Fruit fly (Drosophila melanogaster) whole organism, wandering third instar larva: ENCODE data around the gene Bro.

Experiments
- Abd-B ChIP-seq: fragments of >200 bp; optimal IDR thresholded peaks from 2 replicates; lab custom pipeline; 2017; ENCODE audit warnings: missing biosample characterization, missing genetic modification characterization
- CG32264 ChIP-seq: fragments of 200-800 bp; sonication (Bioruptor generic); optimal IDR thresholded peaks from 2 replicates; lab custom pipeline; 2016; ENCODE audit warnings: missing biosample characterization, missing genetic modification characterization
- CG9705 ChIP-seq: fragments of 200-800 bp; sonication (Bioruptor generic); optimal IDR thresholded peaks from 2 replicates; lab custom pipeline; 2018; ENCODE audit warnings: missing biosample characterization, mild to moderate bottlenecking, missing genetic modification characterization
- CrebA ChIP-seq: fragments of 200-800 bp; sonication (Bioruptor generic); optimal IDR thresholded peaks from 2 replicates; lab custom pipeline; 2016; ENCODE audit warnings: missing biosample characterization, mild to moderate bottlenecking, missing genetic modification characterization, borderline replicate concordance
- Dfd ChIP-seq: fragments of >200 bp; optimal IDR thresholded peaks from 2 replicates; lab custom pipeline; 2017; ENCODE audit warnings: missing biosample characterization, missing genetic modification characterization
- Dif ChIP-seq: fragments of 200-275, 200-300 bp; sonication (Bioruptor generic); optimal IDR thresholded peaks from 2 replicates; lab custom pipeline; 2018; ENCODE audit warnings: missing biosample characterization, missing genetic modification characterization; ENCODE audit not compliant: partially characterized antibody
- GATAd ChIP-seq: sonication (Bioruptor generic); optimal IDR thresholded peaks from 2 replicates; lab custom pipeline; 2016; ENCODE audit warnings: missing biosample characterization, missing genetic modification characterization
- HLH106 ChIP-seq: fragments of 200-800 bp; optimal IDR thresholded peaks from 3 replicates; lab custom pipeline; 2019; ENCODE audit warnings: missing biosample characterization, mild to moderate bottlenecking, missing genetic modification characterization, moderate library complexity
- Hnf4 ChIP-seq: fragments of 200-800 bp; sonication (Bioruptor generic); optimal IDR thresholded peaks from 2 replicates; lab custom pipeline; 2016; ENCODE audit warnings: missing biosample characterization, mild to moderate bottlenecking, missing genetic modification characterization
- Hr78 ChIP-seq: fragments of >200 bp; optimal IDR thresholded peaks from 2 replicates; lab custom pipeline; 2017; ENCODE audit warnings: missing biosample characterization, missing genetic modification characterization
- Hr83 ChIP-seq: fragments of 200-300 bp; sonication (Bioruptor generic); optimal IDR thresholded peaks from 2 replicates; lab custom pipeline; 2016; ENCODE audit warnings: missing biosample characterization, mild to moderate bottlenecking, missing genetic modification characterization, moderate library complexity; ENCODE audit not compliant: poor library complexity, severe bottlenecking
- Jra ChIP-seq: sonication (Bioruptor generic); optimal IDR thresholded peaks from 2 replicates; lab custom pipeline; 2016; ENCODE audit warnings: missing biosample characterization, missing genetic modification characterization
- Mio ChIP-seq: sonication (Bioruptor generic); optimal IDR thresholded peaks from 2 replicates; lab custom pipeline; 2016; ENCODE audit warnings: missing biosample characterization, missing genetic modification characterization
- Myc ChIP-seq: fragments of >200 bp; optimal IDR thresholded peaks from 2 replicates; lab custom pipeline; 2017
- N ChIP-seq: fragments of >200 bp; optimal IDR thresholded peaks from 2 replicates; lab custom pipeline; 2018; ENCODE audit warnings: missing biosample characterization, missing external identifiers, missing genetic modification characterization
- OdsH ChIP-seq: fragments of 200-800 bp; sonication (Bioruptor generic); optimal IDR thresholded peaks from 2 replicates; lab custom pipeline; 2016; ENCODE audit warnings: missing biosample characterization, mild to moderate bottlenecking, missing genetic modification characterization
- Rel ChIP-seq, 2 experiments: fragments of 200-800 bp; sonication (Bioruptor generic) in 1 of 2; optimal IDR thresholded peaks; 2 replicates in 1 of 2; 3 replicates in 1 of 2; lab custom pipeline; 2016 to 2019; ENCODE audit warnings: mild to moderate bottlenecking in 2 of 2, missing biosample characterization in 2 of 2, missing genetic modification characterization in 2 of 2, moderate library complexity in 1 of 2
- Sp1 ChIP-seq: fragments of 200-800 bp; sonication (Bioruptor generic); optimal IDR thresholded peaks from 3 replicates; lab custom pipeline; 2019; ENCODE audit warnings: missing biosample characterization, mild to moderate bottlenecking, missing genetic modification characterization, moderate library complexity
- Vsx2 ChIP-seq: fragments of 200-300, 225-300 bp; sonication (Bioruptor generic); optimal IDR thresholded peaks from 2 replicates; lab custom pipeline; 2018; ENCODE audit warnings: missing biosample characterization, missing genetic modification characterization; ENCODE audit not compliant: partially characterized antibody
- brk ChIP-seq: fragments of 200-800 bp; sonication (Bioruptor generic); optimal IDR thresholded peaks from 2 replicates; lab custom pipeline; 2016; ENCODE audit warnings: missing biosample characterization, mild to moderate bottlenecking, missing genetic modification characterization
- dl ChIP-seq, 2 experiments: fragments of 175-275, 200-275 bp in 1 of 2; fragments of 200-275 bp in 1 of 2; sonication (Bioruptor generic); optimal IDR thresholded peaks; lab custom pipeline; 2018; ENCODE audit warnings: mild to moderate bottlenecking in 2 of 2, missing biosample characterization in 2 of 2, missing genetic modification characterization in 2 of 2, moderate library complexity in 2 of 2; ENCODE audit not compliant: partially characterized antibody in 2 of 2, insufficient read depth in 1 of 2
- dmrt93B ChIP-seq: fragments of 200-800 bp; sonication (Bioruptor generic); optimal IDR thresholded peaks from 2 replicates; lab custom pipeline; 2018; ENCODE audit warnings: missing biosample characterization, mild to moderate bottlenecking, missing genetic modification characterization
- dsf ChIP-seq: sonication (Bioruptor generic); optimal IDR thresholded peaks from 2 replicates; lab custom pipeline; 2016; ENCODE audit warnings: missing biosample characterization, missing genetic modification characterization, borderline replicate concordance
- ey ChIP-seq: fragments of 200-800 bp; sonication (Bioruptor generic); optimal IDR thresholded peaks from 2 replicates; lab custom pipeline; 2016; ENCODE audit warnings: missing biosample characterization, missing genetic modification characterization
- foxo ChIP-seq, 2 experiments: fragments of 200-800 bp; sonication (Bioruptor generic); optimal IDR thresholded peaks; 2 replicates in 1 of 2; 3 replicates in 1 of 2; lab custom pipeline; 2016 to 2017; ENCODE audit warnings: missing biosample characterization in 2 of 2, missing genetic modification characterization in 2 of 2
- fru ChIP-seq: fragments of 200-800 bp; sonication (Bioruptor generic); optimal IDR thresholded peaks from 3 replicates; lab custom pipeline; 2016; ENCODE audit warnings: missing biosample characterization, mild to moderate bottlenecking, missing genetic modification characterization
- h ChIP-seq: fragments of 200-800 bp; sonication (Bioruptor generic); optimal IDR thresholded peaks from 3 replicates; lab custom pipeline; 2016; ENCODE audit warnings: missing biosample characterization, mild to moderate bottlenecking, missing genetic modification characterization
- jim ChIP-seq: fragments of 175-275, 200-325 bp; sonication (Bioruptor generic); optimal IDR thresholded peaks from 2 replicates; lab custom pipeline; 2016; ENCODE audit warnings: missing biosample characterization, mild to moderate bottlenecking, missing genetic modification characterization
- lola ChIP-seq: fragments of >200 bp; optimal IDR thresholded peaks from 2 replicates; lab custom pipeline; 2017; ENCODE audit warnings: missing biosample characterization, missing genetic modification characterization
- pan ChIP-seq: fragments of >200 bp; optimal IDR thresholded peaks from 2 replicates; lab custom pipeline; 2017
- psq ChIP-seq: fragments of 200-800 bp; sonication (Bioruptor generic); optimal IDR thresholded peaks from 3 replicates; lab custom pipeline; 2017; ENCODE audit warnings: missing biosample characterization, mild to moderate bottlenecking, missing genetic modification characterization, moderate library complexity
- rgr ChIP-seq: fragments of 200-800 bp; sonication (Bioruptor generic); optimal IDR thresholded peaks from 3 replicates; lab custom pipeline; 2016; ENCODE audit warnings: missing biosample characterization, mild to moderate bottlenecking, missing genetic modification characterization
- sage ChIP-seq: fragments of 200-800 bp; sonication (Bioruptor generic); optimal IDR thresholded peaks from 2 replicates; lab custom pipeline; 2016; ENCODE audit warnings: missing biosample characterization, mild to moderate bottlenecking, missing genetic modification characterization
- sv ChIP-seq: fragments of 200-800 bp; sonication (Bioruptor generic); optimal IDR thresholded peaks from 3 replicates; lab custom pipeline; 2016; ENCODE audit warnings: missing biosample characterization, missing genetic modification characterization
- tai ChIP-seq: sonication (Bioruptor generic); optimal IDR thresholded peaks from 2 replicates; lab custom pipeline; 2016; ENCODE audit warnings: missing biosample characterization, missing genetic modification characterization
- usp ChIP-seq: fragments of >200 bp; optimal IDR thresholded peaks from 2 replicates; lab custom pipeline; 2017; ENCODE audit warnings: missing biosample characterization, missing genetic modification characterization
- woc ChIP-seq: sonication (Bioruptor generic); optimal IDR thresholded peaks from 2 replicates; lab custom pipeline; 2016; ENCODE audit warnings: missing biosample characterization, mild to moderate bottlenecking, missing genetic modification characterization

Gene Bro

dm6 chr3L:1609611-1610010 is 38.1 kb upstream of the Bro start:
- TF ChIP-seq pan (lab: Kevin White, UChicago) (no peak), Dif (GFP tag; lab: Kevin White, UChicago) (no peak), brk (GFP tag; lab: Kevin White, UChicago) (no peak), Rel (GFP tag; optimal IDR thresholded peaks at IDR 0.05; lab: Kevin White, UChicago) (no peak), Rel (tag; optimal IDR thresholded peaks at IDR 0.05; lab: Kevin White, UChicago) (no peak), Myc (no peak), dsf (GFP tag; lab: Kevin White, UChicago) (no peak), sv (GFP tag; lab: Kevin White, UChicago) (no peak), N (GFP tag; lab: Kevin White, UChicago) (no peak), tai (no peak), Dfd (no peak)

dm6 chr3L:1614465-1615084 is 33.1 kb upstream of the Bro start:
- TF ChIP-seq Mio (GFP tag; lab: Kevin White, UChicago): no peak
- no peak for TF ChIP-seq OdsH (GFP tag; lab: Kevin White, UChicago)
- no peak for TF ChIP-seq jim (GFP tag; lab: Kevin White, UChicago)
- no peak for TF ChIP-seq CG32264 (GFP tag; lab: Kevin White, UChicago)
- TF ChIP-seq rgr (GFP tag; lab: Kevin White, UChicago): no peak
- TF ChIP-seq Vsx2 (GFP tag; lab: Kevin White, UChicago): no peak
- TF ChIP-seq Sp1 (GFP tag; lab: Kevin White, UChicago): no peak
- TF ChIP-seq woc (GFP tag; lab: Kevin White, UChicago): no peak
- TF ChIP-seq h: no peak
- no peak for TF ChIP-seq sv (GFP tag; lab: Kevin White, UChicago)

dm6 chr3L:1615701-1616100 is 32.0 kb upstream of the Bro start, which contains the start of gene CG12105:
Gene CG12105, minus strand, starts transcription at chr3L:1615801.
- no peak for TF ChIP-seq Dfd
- no peak for TF ChIP-seq psq (GFP tag; lab: Kevin White, UChicago)
- TF ChIP-seq brk (GFP tag; lab: Kevin White, UChicago): no peak
- TF ChIP-seq Rel (GFP tag; optimal IDR thresholded peaks at IDR 0.05; lab: Kevin White, UChicago): no peak
- TF ChIP-seq Rel (tag; optimal IDR thresholded peaks at IDR 0.05; lab: Kevin White, UChicago): no peak
- no peak for TF ChIP-seq rgr (GFP tag; lab: Kevin White, UChicago)
- TF ChIP-seq CrebA: no peak
- TF ChIP-seq Abd-B: no peak
- no peak for TF ChIP-seq tai
- no peak for TF ChIP-seq lola
- no peak for TF ChIP-seq dl (GFP tag; optimal IDR thresholded peaks at IDR 0.05; lab: Kevin White, UChicago; ENCODE audit: insufficient read depth in 1 of 2, partially characterized antibody in 2 of 2)
- TF ChIP-seq dmrt93B (GFP tag; lab: Kevin White, UChicago): no peak
- TF ChIP-seq Vsx2 (GFP tag; lab: Kevin White, UChicago): no peak
- no peak for TF ChIP-seq sage
- no peak for TF ChIP-seq CG32264 (GFP tag; lab: Kevin White, UChicago)
- TF ChIP-seq Hr83 (GFP tag; lab: Kevin White, UChicago): no peak
- TF ChIP-seq, all 38 proteins: peak for 0

dm6 chr3L:1618116-1618727 is 29.4 kb upstream of the Bro start, which contains the start of the genes CG13926, ABCB7 and CG33230:
Gene CG13926, minus strand, starts transcription at chr3L:1618158.
Gene ABCB7, plus strand, starts transcription at chr3L:1618414.
Gene CG33230, plus strand, starts transcription at chr3L:1618414.
- peak; percentile 46 for TF ChIP-seq rgr (GFP tag; lab: Kevin White, UChicago)
- TF ChIP-seq ey (GFP tag; lab: Kevin White, UChicago): peak; percentile 43
- TF ChIP-seq CG9705 (GFP tag; lab: Kevin White, UChicago): no peak
- no peak for TF ChIP-seq dsf (GFP tag; lab: Kevin White, UChicago)
- TF ChIP-seq lola: no peak
- no peak for TF ChIP-seq tai
- no peak for TF ChIP-seq Jra (GFP tag; lab: Kevin White, UChicago)
- TF ChIP-seq fru (GFP tag; lab: Kevin White, UChicago): peak; percentile 58
- TF ChIP-seq Mio (GFP tag; lab: Kevin White, UChicago): no peak
- no peak for TF ChIP-seq usp (GFP tag; lab: Kevin White, UChicago)
- peak; percentile 64 for TF ChIP-seq h
- TF ChIP-seq GATAd (GFP tag; lab: Kevin White, UChicago): no peak
- no peak for TF ChIP-seq brk (GFP tag; lab: Kevin White, UChicago)
- TF ChIP-seq CrebA: no peak
- no peak for TF ChIP-seq sv (GFP tag; lab: Kevin White, UChicago)
- TF ChIP-seq N (GFP tag; lab: Kevin White, UChicago): no peak
- TF ChIP-seq dl (GFP tag; optimal IDR thresholded peaks at IDR 0.05; lab: Kevin White, UChicago; ENCODE audit: insufficient read depth in 1 of 2, partially characterized antibody in 2 of 2): no peak
- TF ChIP-seq Hnf4 (GFP tag; lab: Kevin White, UChicago): no peak
- TF ChIP-seq HLH106: peak; percentile 59
- no peak for TF ChIP-seq pan (lab: Kevin White, UChicago)
- no peak for TF ChIP-seq Vsx2 (GFP tag; lab: Kevin White, UChicago)
- TF ChIP-seq Dfd: no peak
- no peak for TF ChIP-seq Dif (GFP tag; lab: Kevin White, UChicago)
- peak; percentile 88 for TF ChIP-seq woc (GFP tag; lab: Kevin White, UChicago)
- TF ChIP-seq OdsH (GFP tag; lab: Kevin White, UChicago): peak; percentile 46
- TF ChIP-seq Rel (GFP tag; optimal IDR thresholded peaks at IDR 0.05; lab: Kevin White, UChicago): no peak
- TF ChIP-seq Rel (tag; optimal IDR thresholded peaks at IDR 0.05; lab: Kevin White, UChicago): peak; percentile 35
- TF ChIP-seq Abd-B: no peak
- no peak for TF ChIP-seq Hr78 (GFP tag; lab: Kevin White, UChicago)
- TF ChIP-seq jim (GFP tag; lab: Kevin White, UChicago): no peak
- TF ChIP-seq Sp1 (GFP tag; lab: Kevin White, UChicago): peak; percentile 31
- TF ChIP-seq sage: no peak
- peak in 1 of 2 experiments; percentile 66 for TF ChIP-seq foxo (GFP tag; optimal IDR thresholded peaks at IDR 0.05; lab: Kevin White, UChicago)
